Worm (Caenorhabditis elegans): ENCODE results near the gene tbc-3.
"Not testable (repeated sequence)": the region's sequence is repeated elsewhere in the genome, so short reads cannot be mapped to it uniquely, and the experiment has no call there.

DNA sequence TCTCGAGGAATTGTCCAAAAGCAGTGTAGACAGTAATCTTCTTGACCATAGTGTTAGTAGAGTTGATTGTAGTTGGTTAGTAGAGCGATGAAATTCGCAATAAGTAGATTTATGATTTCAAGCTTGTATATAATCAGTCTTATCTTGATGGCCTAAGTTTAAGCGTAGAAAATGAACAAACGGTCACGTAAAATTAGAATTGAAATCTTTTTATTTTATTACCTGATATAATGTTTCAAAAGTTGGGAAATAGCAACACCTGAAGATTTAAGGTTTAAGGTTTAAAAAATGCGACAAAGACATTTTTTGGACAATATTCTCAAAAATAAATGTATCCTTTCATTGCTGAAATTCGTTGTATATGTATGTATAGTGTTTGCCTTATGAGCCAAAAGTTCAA lies 5.2 kb upstream of the tbc-3 start, which contains the start of gene sss-1:
- not testable (repeated sequence) for TF ChIP-seq tab-1 (GFP tag; IDR thresholded peaks at IDR 0.05); cog-1 (tag; optimal IDR thresholded peaks at IDR 0.05); flt-1 (GFP tag; IDR thresholded peaks at IDR 0.05); klf-2 (GFP tag; conservative IDR thresholded peaks at IDR 0.05); ref-1 (GFP tag; conservative IDR thresholded peaks at IDR 0.05); T22C8.4 (GFP tag; IDR thresholded peaks at IDR 0.05)

All from whole organism, midembryonic.